Worm (Caenorhabditis elegans) whole organism, young adult: ENCODE measurements around the gene snt-3.

Experiments
- C06A6.2 ChIP-seq: fragments of 200-800 bp; sonication (Bioruptor generic); conservative IDR thresholded peaks from 2 replicates; pipeline ENCODE4 v1.3.6; 2022; ENCODE audit warnings: missing genetic modification characterization, missing compliant biosample characterization
- D2030.7 ChIP-seq: fragments of 200-800 bp; sonication (Bioruptor generic); IDR thresholded peaks from 2 replicates; pipeline ENCODE4 v1.3.6; 2022; ENCODE audit warnings: missing genetic modification reagents, missing genetic modification characterization, missing compliant biosample characterization
- F49E8.2 ChIP-seq: sonication (generic microtip); optimal IDR thresholded peaks from 3 replicates; lab custom pipeline; 2017; ENCODE audit warnings: missing genetic modification characterization, mild to moderate bottlenecking, missing compliant biosample characterization, antibody characterized with exemption, moderate library complexity; ENCODE audit not compliant: insufficient read depth
- ama-1 ChIP-seq, 3 experiments: fragments of 150-350 bp in 1 of 3; sonication (generic microtip) in 2 of 3; optimal IDR thresholded peaks; 2 replicates each; lab custom pipeline; 2014 to 2018; ENCODE audit warnings: missing biosample characterization in 2 of 3, missing genetic modification characterization in 2 of 3, missing genetic modification reagents in 2 of 3
- attf-6 ChIP-seq: fragments of 200-800 bp; sonication (Bioruptor generic); IDR thresholded peaks from 2 replicates; pipeline ENCODE4 v1.3.6; 2022; ENCODE audit warnings: missing genetic modification reagents, missing genetic modification characterization, missing compliant biosample characterization
- ceh-27 ChIP-seq: fragments of 200-800 bp; sonication (Bioruptor generic); optimal IDR thresholded peaks from 2 replicates; lab custom pipeline; 2018; ENCODE audit warnings: mild to moderate bottlenecking, missing genetic modification characterization, moderate library complexity, missing compliant biosample characterization
- egl-44 ChIP-seq: fragments of 200-800 bp; sonication (Bioruptor generic); IDR thresholded peaks from 2 replicates; pipeline ENCODE4 v1.3.6; 2022; ENCODE audit warnings: missing genetic modification reagents, missing genetic modification characterization, missing compliant biosample characterization
- him-1 ChIP-seq: sonication (generic microtip); optimal IDR thresholded peaks from 2 replicates; lab custom pipeline; 2016; ENCODE audit warnings: missing genotype, missing genetic modification reagents, missing genetic modification characterization, missing compliant biosample characterization
- zfh-2 ChIP-seq: fragments of 200-800 bp; sonication (Bioruptor generic); conservative IDR thresholded peaks from 2 replicates; pipeline ENCODE4 v1.3.6; 2022; ENCODE audit warnings: missing genetic modification reagents, missing genetic modification characterization, missing compliant biosample characterization

DNA sequence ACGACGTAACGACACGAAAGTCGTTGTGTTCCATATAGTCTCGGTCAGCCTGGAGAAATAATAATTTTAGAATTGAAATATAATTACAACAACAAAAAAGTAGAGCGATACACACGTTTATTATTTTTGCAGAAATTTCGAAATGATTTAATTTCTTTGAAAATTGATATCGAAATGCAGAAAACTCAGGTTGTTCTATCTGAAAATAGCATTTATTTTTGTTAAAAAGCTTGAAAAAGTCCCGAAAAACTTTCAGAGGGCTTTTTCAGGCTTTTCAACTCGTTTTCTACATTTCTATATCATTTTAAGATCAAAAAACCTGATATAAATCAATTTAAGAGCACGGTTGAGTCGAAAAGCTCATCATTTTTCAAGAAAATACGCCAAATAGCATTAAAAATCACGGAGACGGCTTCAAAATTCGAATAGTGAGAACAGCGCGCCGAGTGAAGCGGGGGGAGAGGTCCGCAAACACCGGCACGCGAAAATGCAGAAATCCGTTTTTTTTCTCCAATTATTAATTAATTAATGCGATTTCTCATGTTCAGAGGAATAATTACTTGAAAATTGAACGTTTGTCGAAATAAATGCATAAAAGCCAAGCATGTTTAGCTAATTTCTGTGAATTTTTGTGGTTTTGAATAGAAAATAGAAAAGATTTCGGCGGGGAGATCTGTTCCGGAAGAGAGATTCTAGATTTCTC, 12.5 kb upstream of the snt-3 start, which contains the start of gene rga-4:
- TF ChIP-seq egl-44 (GFP tag; lab: Robert Waterston, UW) (no peak), F49E8.2 (tag; lab: Kevin White, UChicago) (no peak), zfh-2 (GFP tag; lab: Robert Waterston, UW) (no peak), D2030.7 (GFP tag; lab: Robert Waterston, UW) (no peak), ceh-27 (no peak), him-1 (no peak), ama-1 (optimal IDR thresholded peaks at IDR 0.05; lab: Kevin White, UChicago) (no peak), ama-1 (GFP tag; optimal IDR thresholded peaks at IDR 0.05; lab: Kevin White, UChicago) (no peak), attf-6 (GFP tag; lab: Robert Waterston, UW) (no peak), C06A6.2 (GFP tag; lab: Robert Waterston, UW) (no peak)
